Fruit fly (Drosophila melanogaster): ENCODE measurements around the gene Dip-B.

Gene Dip-B

DNA sequence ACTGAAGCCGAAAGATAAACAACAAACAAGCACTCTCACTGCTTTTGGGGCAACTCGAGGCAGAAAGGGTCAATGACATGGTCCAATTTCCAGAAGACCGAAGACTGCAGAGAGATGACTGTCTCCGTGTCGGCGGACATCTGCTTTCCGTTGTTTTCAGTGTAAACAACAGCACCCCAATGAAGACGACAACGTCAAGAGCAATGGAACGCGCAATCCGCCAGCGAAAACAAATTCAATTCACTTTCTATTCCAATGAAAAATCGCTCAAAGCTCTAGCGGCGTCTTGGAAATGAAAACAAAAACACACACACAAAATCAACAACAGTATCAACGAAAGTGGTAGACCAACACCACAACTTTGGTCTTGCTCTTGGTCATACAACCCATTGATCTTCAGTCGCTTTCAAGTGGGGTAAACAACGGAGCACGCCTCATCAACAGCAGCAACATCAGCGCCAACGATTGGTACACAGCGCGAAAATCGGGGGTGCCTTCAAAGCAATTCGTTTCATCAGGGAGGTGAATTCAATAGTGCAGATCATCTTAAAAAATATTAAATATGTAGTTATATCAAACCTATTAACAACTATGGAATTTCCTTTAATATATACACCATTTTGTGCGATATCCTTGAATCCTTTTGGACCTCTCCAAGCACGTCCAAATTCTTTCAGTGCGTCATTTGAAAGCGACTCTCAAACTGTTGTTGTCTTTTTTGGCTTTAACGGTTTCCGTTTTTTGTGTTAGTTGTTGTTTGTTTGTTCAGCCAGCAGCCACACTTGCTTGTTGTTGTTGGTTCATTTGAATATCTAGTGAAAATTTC is 35.6 kb downstream of the Dip-B start (continued):
- TF ChIP-seq Nf-YA (GFP tag; IDR thresholded peaks at IDR 0.05) (no peak), CG15073 (GFP tag; optimal IDR thresholded peaks at IDR 0.05) (no peak), CG3065 (GFP tag; optimal IDR thresholded peaks at IDR 0.05) (no peak), CG3847 (GFP tag; IDR thresholded peaks at IDR 0.05) (peak; percentile 36), Meics (GFP tag; optimal IDR thresholded peaks at IDR 0.05) (peak; percentile 10), Mes4 (GFP tag; optimal IDR thresholded peaks at IDR 0.05) (no peak), Neu2 (GFP tag; optimal IDR thresholded peaks at IDR 0.05; ENCODE audit: borderline replicate concordance) (no peak), rib (GFP tag; IDR thresholded peaks at IDR 0.05) (no peak), NC2α (GFP tag; optimal IDR thresholded peaks at IDR 0.05) (no peak), Bdp1 (GFP tag; optimal IDR thresholded peaks at IDR 0.05) (no peak), mld (GFP tag; IDR thresholded peaks at IDR 0.05; ENCODE audit: partially characterized antibody) (no peak), pho (GFP tag; optimal IDR thresholded peaks at IDR 0.05) (no peak), CG1529 (GFP tag; optimal IDR thresholded peaks at IDR 0.05) (peak; percentile 74), Dp (GFP tag; optimal IDR thresholded peaks at IDR 0.05) (no peak), CG14014 (GFP tag; IDR thresholded peaks at IDR 0.05) (no peak), inv (GFP tag; IDR thresholded peaks at IDR 0.05; ENCODE audit: partially characterized antibody) (no peak), ham (GFP tag; IDR thresholded peaks at IDR 0.05) (no peak), CG1832 (GFP tag; optimal IDR thresholded peaks at IDR 0.05) (no peak), CG6689 (GFP tag; IDR thresholded peaks at IDR 0.05) (peak; percentile 53), pzg (GFP tag; optimal IDR thresholded peaks at IDR 0.05) (no peak), CG2889 (GFP tag; IDR thresholded peaks at IDR 0.05) (no peak), Rfx (GFP tag; IDR thresholded peaks at IDR 0.05) (no peak), Hmr (GFP tag; optimal IDR thresholded peaks at IDR 0.05) (no peak), CG13287 (GFP tag; IDR thresholded peaks at IDR 0.05; ENCODE audit: partially characterized antibody) (no peak), D19B (GFP tag; optimal IDR thresholded peaks at IDR 0.05) (no peak), emc (GFP tag; optimal IDR thresholded peaks at IDR 0.05) (no peak), jumu (GFP tag; optimal IDR thresholded peaks at IDR 0.05) (no peak), CG13123 (GFP tag; optimal IDR thresholded peaks at IDR 0.05) (no peak), Med (GFP tag) (peak; percentile 83), ash1 (GFP tag; optimal IDR thresholded peaks at IDR 0.05) (no peak), gce (GFP tag; IDR thresholded peaks at IDR 0.05) (peak; percentile 57; the same call in 1 of the 3 replicates), CG9215 (GFP tag; IDR thresholded peaks at IDR 0.05) (peak; percentile 28; the same call in 1 of the 2 replicates), Gug (GFP tag; IDR thresholded peaks at IDR 0.05) (no peak; the same call in 3 of the 4 replicates), mirr (GFP tag; optimal IDR thresholded peaks at IDR 0.05) (no peak), CG18619 (GFP tag; optimal IDR thresholded peaks at IDR 0.05) (peak; percentile 42), CG9797 (GFP tag; optimal IDR thresholded peaks at IDR 0.05) (no peak), slbo (GFP tag; IDR thresholded peaks at IDR 0.05) (peak; percentile 13; the same call in 1 of the 2 replicates), CG8388 (GFP tag; optimal IDR thresholded peaks at IDR 0.05) (peak; percentile 81), CG5245 (GFP tag; optimal IDR thresholded peaks at IDR 0.05) (peak; percentile 35), eyg (GFP tag; optimal IDR thresholded peaks at IDR 0.05) (no peak), yki (optimal IDR thresholded peaks at IDR 0.05) (no peak), CG9727 (GFP tag; optimal IDR thresholded peaks at IDR 0.05) (peak; percentile 25), bigmax (GFP tag; optimal IDR thresholded peaks at IDR 0.05) (no peak), CG2199 (GFP tag; IDR thresholded peaks at IDR 0.05) (no peak), Six4 (GFP tag; optimal IDR thresholded peaks at IDR 0.05) (peak; percentile 36), slou (GFP tag; optimal IDR thresholded peaks at IDR 0.05) (peak; percentile 1), esg (GFP tag; conservative IDR thresholded peaks at IDR 0.05) (peak; percentile 39), ato (GFP tag; IDR thresholded peaks at IDR 0.05; ENCODE audit: partially characterized antibody) (no peak), CG10431 (GFP tag; optimal IDR thresholded peaks at IDR 0.05) (peak; percentile 38), ken (GFP tag; IDR thresholded peaks at IDR 0.05) (peak; percentile 62; the same call in 2 of the 3 replicates)

All from whole organism, embryonic.